Worm (Caenorhabditis elegans) whole organism, midembryonic: ENCODE results near the gene mig-10.

ENCODE experiments used
- cog-1 ChIP-seq: sonication (generic microtip); optimal IDR thresholded peaks from 2 replicates; lab custom pipeline; 2016; ENCODE audit warnings: missing genetic modification characterization, missing compliant biosample characterization
- klf-2 ChIP-seq: fragments of 200-800 bp; sonication (Bioruptor generic); conservative IDR thresholded peaks from 2 replicates; pipeline ENCODE4 v1.3.6; 2022; ENCODE audit warnings: missing genetic modification reagents, missing genetic modification characterization, missing compliant biosample characterization
- ztf-29 ChIP-seq: fragments of 200-800 bp; sonication (Bioruptor generic); IDR thresholded peaks from 2 replicates; pipeline ENCODE4 v1.3.6; 2022; ENCODE audit warnings: missing genetic modification reagents, missing genetic modification characterization, missing compliant biosample characterization

DNA sequence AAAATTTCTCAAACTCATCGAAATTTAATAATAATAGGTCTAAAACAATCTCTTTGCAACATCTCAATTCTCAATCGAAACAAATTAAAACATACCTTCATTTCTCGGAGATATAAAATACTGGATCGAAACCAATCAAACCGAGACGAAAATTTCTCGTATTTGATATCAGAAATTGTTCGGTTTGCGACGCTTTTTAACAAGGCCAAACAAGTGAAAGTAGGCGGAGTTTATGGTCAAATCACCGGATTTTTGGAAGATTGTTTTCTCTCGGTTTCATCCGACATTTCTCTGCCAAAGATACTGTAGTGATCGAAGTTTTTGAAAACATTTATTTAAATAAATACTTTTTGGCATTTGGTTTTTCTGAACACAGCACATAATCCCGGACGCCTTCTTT, 43.5 kb upstream of the mig-10 start, which contains the start of gene C02F5.14:
- TF ChIP-seq cog-1 (tag; lab: Kevin White, UChicago) (no peak), klf-2 (GFP tag; lab: Robert Waterston, UW) (no peak), ztf-29 (GFP tag; lab: Robert Waterston, UW) (no peak)
